Fruit fly (Drosophila melanogaster) whole organism, wandering third instar larva: ENCODE data around the gene CG10650.
A peak's percentile ranks its signal among the peaks of the same experiment; 100 is the strongest.

Experiments used
- Abd-B ChIP-seq: fragments of >200 bp; optimal IDR thresholded peaks from 2 replicates; lab custom pipeline; 2017; ENCODE audit warnings: missing biosample characterization, missing genetic modification characterization
- CG32264 ChIP-seq: fragments of 200-800 bp; sonication (Bioruptor generic); optimal IDR thresholded peaks from 2 replicates; lab custom pipeline; 2016; ENCODE audit warnings: missing biosample characterization, missing genetic modification characterization
- CG9705 ChIP-seq: fragments of 200-800 bp; sonication (Bioruptor generic); optimal IDR thresholded peaks from 2 replicates; lab custom pipeline; 2018; ENCODE audit warnings: missing biosample characterization, mild to moderate bottlenecking, missing genetic modification characterization
- CrebA ChIP-seq: fragments of 200-800 bp; sonication (Bioruptor generic); optimal IDR thresholded peaks from 2 replicates; lab custom pipeline; 2016; ENCODE audit warnings: missing biosample characterization, mild to moderate bottlenecking, missing genetic modification characterization, borderline replicate concordance
- Dfd ChIP-seq: fragments of >200 bp; optimal IDR thresholded peaks from 2 replicates; lab custom pipeline; 2017; ENCODE audit warnings: missing biosample characterization, missing genetic modification characterization
- Dif ChIP-seq: fragments of 200-275, 200-300 bp; sonication (Bioruptor generic); optimal IDR thresholded peaks from 2 replicates; lab custom pipeline; 2018; ENCODE audit warnings: missing biosample characterization, missing genetic modification characterization; ENCODE audit not compliant: partially characterized antibody
- GATAd ChIP-seq: sonication (Bioruptor generic); optimal IDR thresholded peaks from 2 replicates; lab custom pipeline; 2016; ENCODE audit warnings: missing biosample characterization, missing genetic modification characterization
- HLH106 ChIP-seq: fragments of 200-800 bp; optimal IDR thresholded peaks from 3 replicates; lab custom pipeline; 2019; ENCODE audit warnings: missing biosample characterization, mild to moderate bottlenecking, missing genetic modification characterization, moderate library complexity
- Hnf4 ChIP-seq: fragments of 200-800 bp; sonication (Bioruptor generic); optimal IDR thresholded peaks from 2 replicates; lab custom pipeline; 2016; ENCODE audit warnings: missing biosample characterization, mild to moderate bottlenecking, missing genetic modification characterization
- Hr78 ChIP-seq: fragments of >200 bp; optimal IDR thresholded peaks from 2 replicates; lab custom pipeline; 2017; ENCODE audit warnings: missing biosample characterization, missing genetic modification characterization
- Hr83 ChIP-seq: fragments of 200-300 bp; sonication (Bioruptor generic); optimal IDR thresholded peaks from 2 replicates; lab custom pipeline; 2016; ENCODE audit warnings: missing biosample characterization, mild to moderate bottlenecking, missing genetic modification characterization, moderate library complexity; ENCODE audit not compliant: poor library complexity, severe bottlenecking
- Jra ChIP-seq: sonication (Bioruptor generic); optimal IDR thresholded peaks from 2 replicates; lab custom pipeline; 2016; ENCODE audit warnings: missing biosample characterization, missing genetic modification characterization
- Mio ChIP-seq: sonication (Bioruptor generic); optimal IDR thresholded peaks from 2 replicates; lab custom pipeline; 2016; ENCODE audit warnings: missing biosample characterization, missing genetic modification characterization
- Myc ChIP-seq: fragments of >200 bp; optimal IDR thresholded peaks from 2 replicates; lab custom pipeline; 2017
- N ChIP-seq: fragments of >200 bp; optimal IDR thresholded peaks from 2 replicates; lab custom pipeline; 2018; ENCODE audit warnings: missing biosample characterization, missing external identifiers, missing genetic modification characterization
- OdsH ChIP-seq: fragments of 200-800 bp; sonication (Bioruptor generic); optimal IDR thresholded peaks from 2 replicates; lab custom pipeline; 2016; ENCODE audit warnings: missing biosample characterization, mild to moderate bottlenecking, missing genetic modification characterization
- Rel ChIP-seq, 2 experiments: fragments of 200-800 bp; sonication (Bioruptor generic) in 1 of 2; optimal IDR thresholded peaks; 2 replicates in 1 of 2; 3 replicates in 1 of 2; lab custom pipeline; 2016 to 2019; ENCODE audit warnings: mild to moderate bottlenecking in 2 of 2, missing biosample characterization in 2 of 2, missing genetic modification characterization in 2 of 2, moderate library complexity in 1 of 2
- Sp1 ChIP-seq: fragments of 200-800 bp; sonication (Bioruptor generic); optimal IDR thresholded peaks from 3 replicates; lab custom pipeline; 2019; ENCODE audit warnings: missing biosample characterization, mild to moderate bottlenecking, missing genetic modification characterization, moderate library complexity
- Vsx2 ChIP-seq: fragments of 200-300, 225-300 bp; sonication (Bioruptor generic); optimal IDR thresholded peaks from 2 replicates; lab custom pipeline; 2018; ENCODE audit warnings: missing biosample characterization, missing genetic modification characterization; ENCODE audit not compliant: partially characterized antibody
- br ChIP-seq: fragments of 200-800 bp; sonication (Bioruptor generic); optimal IDR thresholded peaks from 2 replicates; lab custom pipeline; 2016; ENCODE audit warnings: missing biosample characterization, missing genetic modification characterization
- brk ChIP-seq: fragments of 200-800 bp; sonication (Bioruptor generic); optimal IDR thresholded peaks from 2 replicates; lab custom pipeline; 2016; ENCODE audit warnings: missing biosample characterization, mild to moderate bottlenecking, missing genetic modification characterization
- dl ChIP-seq, 2 experiments: fragments of 175-275, 200-275 bp in 1 of 2; fragments of 200-275 bp in 1 of 2; sonication (Bioruptor generic); optimal IDR thresholded peaks; lab custom pipeline; 2018; ENCODE audit warnings: mild to moderate bottlenecking in 2 of 2, missing biosample characterization in 2 of 2, missing genetic modification characterization in 2 of 2, moderate library complexity in 2 of 2; ENCODE audit not compliant: partially characterized antibody in 2 of 2, insufficient read depth in 1 of 2
- dmrt93B ChIP-seq: fragments of 200-800 bp; sonication (Bioruptor generic); optimal IDR thresholded peaks from 2 replicates; lab custom pipeline; 2018; ENCODE audit warnings: missing biosample characterization, mild to moderate bottlenecking, missing genetic modification characterization
- dsf ChIP-seq: sonication (Bioruptor generic); optimal IDR thresholded peaks from 2 replicates; lab custom pipeline; 2016; ENCODE audit warnings: missing biosample characterization, missing genetic modification characterization, borderline replicate concordance
- ey ChIP-seq: fragments of 200-800 bp; sonication (Bioruptor generic); optimal IDR thresholded peaks from 2 replicates; lab custom pipeline; 2016; ENCODE audit warnings: missing biosample characterization, missing genetic modification characterization
- foxo ChIP-seq, 2 experiments: fragments of 200-800 bp; sonication (Bioruptor generic); optimal IDR thresholded peaks; 2 replicates in 1 of 2; 3 replicates in 1 of 2; lab custom pipeline; 2016 to 2017; ENCODE audit warnings: missing biosample characterization in 2 of 2, missing genetic modification characterization in 2 of 2
- fru ChIP-seq: fragments of 200-800 bp; sonication (Bioruptor generic); optimal IDR thresholded peaks from 3 replicates; lab custom pipeline; 2016; ENCODE audit warnings: missing biosample characterization, mild to moderate bottlenecking, missing genetic modification characterization
- h ChIP-seq: fragments of 200-800 bp; sonication (Bioruptor generic); optimal IDR thresholded peaks from 3 replicates; lab custom pipeline; 2016; ENCODE audit warnings: missing biosample characterization, mild to moderate bottlenecking, missing genetic modification characterization
- jim ChIP-seq: fragments of 175-275, 200-325 bp; sonication (Bioruptor generic); optimal IDR thresholded peaks from 2 replicates; lab custom pipeline; 2016; ENCODE audit warnings: missing biosample characterization, mild to moderate bottlenecking, missing genetic modification characterization
- lola ChIP-seq: fragments of >200 bp; optimal IDR thresholded peaks from 2 replicates; lab custom pipeline; 2017; ENCODE audit warnings: missing biosample characterization, missing genetic modification characterization
- pan ChIP-seq: fragments of >200 bp; optimal IDR thresholded peaks from 2 replicates; lab custom pipeline; 2017
- psq ChIP-seq: fragments of 200-800 bp; sonication (Bioruptor generic); optimal IDR thresholded peaks from 3 replicates; lab custom pipeline; 2017; ENCODE audit warnings: missing biosample characterization, mild to moderate bottlenecking, missing genetic modification characterization, moderate library complexity
- rgr ChIP-seq: fragments of 200-800 bp; sonication (Bioruptor generic); optimal IDR thresholded peaks from 3 replicates; lab custom pipeline; 2016; ENCODE audit warnings: missing biosample characterization, mild to moderate bottlenecking, missing genetic modification characterization
- sage ChIP-seq: fragments of 200-800 bp; sonication (Bioruptor generic); optimal IDR thresholded peaks from 2 replicates; lab custom pipeline; 2016; ENCODE audit warnings: missing biosample characterization, mild to moderate bottlenecking, missing genetic modification characterization
- sv ChIP-seq: fragments of 200-800 bp; sonication (Bioruptor generic); optimal IDR thresholded peaks from 3 replicates; lab custom pipeline; 2016; ENCODE audit warnings: missing biosample characterization, missing genetic modification characterization
- tai ChIP-seq: sonication (Bioruptor generic); optimal IDR thresholded peaks from 2 replicates; lab custom pipeline; 2016; ENCODE audit warnings: missing biosample characterization, missing genetic modification characterization
- usp ChIP-seq: fragments of >200 bp; optimal IDR thresholded peaks from 2 replicates; lab custom pipeline; 2017; ENCODE audit warnings: missing biosample characterization, missing genetic modification characterization
- woc ChIP-seq: sonication (Bioruptor generic); optimal IDR thresholded peaks from 2 replicates; lab custom pipeline; 2016; ENCODE audit warnings: missing biosample characterization, mild to moderate bottlenecking, missing genetic modification characterization

The CG10650 gene

dm6 chr2L:18990720-18991119 is 5.0 kb downstream of the CG10650 start, which contains the start of gene CG15169:
Gene CG15169 (plus strand): TSS chr2L:18991020.
- TF ChIP-seq sage (GFP tag; lab: Kevin White, UChicago) = no peak
- no peak for TF ChIP-seq br
- TF ChIP-seq Sp1 (GFP tag; lab: Kevin White, UChicago) = no peak
- TF ChIP-seq Dif = no peak
- no peak for TF ChIP-seq fru (GFP tag; lab: Kevin White, UChicago)
- no peak for TF ChIP-seq Abd-B (GFP tag; lab: Kevin White, UChicago)

- TF ChIP-seq dl (GFP tag; optimal IDR thresholded peaks at IDR 0.05; lab: Kevin White, UChicago; ENCODE audit: insufficient read depth in 1 of 2, partially characterized antibody in 2 of 2) (no peak), GATAd (no peak), dsf (GFP tag; lab: Kevin White, UChicago) (no peak), ey (no peak), Hnf4 (no peak), CG9705 (GFP tag; lab: Kevin White, UChicago) (no peak), Hr78 (GFP tag; lab: Kevin White, UChicago) (no peak), Dfd (GFP tag; lab: Kevin White, UChicago) (no peak)
Observed at dm6 chr2L:18990133-18990532, 5.6 kb downstream of the CG10650 start, which contains the start of gene CG15170. Gene CG15170 (minus strand): TSS chr2L:18990233.

dm6 chr2L:18987078-18987895 is 8.4 kb downstream of the CG10650 start, which contains the start of the genes Swip-1 and EMC5:
Gene Swip-1 (minus strand): TSS chr2L:18987280.
Gene EMC5 (plus strand): TSS chr2L:18987707.
- TF ChIP-seq CG9705 (GFP tag; lab: Kevin White, UChicago) = peak; percentile 17
- TF ChIP-seq brk (GFP tag; lab: Kevin White, UChicago) = peak; percentile 50
- TF ChIP-seq CrebA = no peak
- TF ChIP-seq Hnf4 = peak; percentile 37
- TF ChIP-seq woc = peak; percentile 32
- no peak for TF ChIP-seq GATAd
- TF ChIP-seq sv = no peak
- TF ChIP-seq Jra (GFP tag; lab: Kevin White, UChicago) = no peak
- peak; percentile 42 for TF ChIP-seq OdsH (GFP tag; lab: Kevin White, UChicago)
- no peak for TF ChIP-seq dl (GFP tag; optimal IDR thresholded peaks at IDR 0.05; lab: Kevin White, UChicago; ENCODE audit: insufficient read depth in 1 of 2, partially characterized antibody in 2 of 2)
- TF ChIP-seq lola (GFP tag; lab: Kevin White, UChicago) = no peak
- no peak for TF ChIP-seq br
- peak; percentile 77 for TF ChIP-seq HLH106 (tag; lab: Kevin White, UChicago)
- peak; percentile 2 for TF ChIP-seq Hr83 (GFP tag; lab: Kevin White, UChicago)
- TF ChIP-seq Dfd (GFP tag; lab: Kevin White, UChicago) = no peak
- TF ChIP-seq tai (GFP tag; lab: Kevin White, UChicago) = no peak
- TF ChIP-seq Abd-B (GFP tag; lab: Kevin White, UChicago) = no peak
- no peak for TF ChIP-seq sage (GFP tag; lab: Kevin White, UChicago)
- no peak for TF ChIP-seq N (GFP tag; lab: Kevin White, UChicago)
- TF ChIP-seq Rel (GFP tag; optimal IDR thresholded peaks at IDR 0.05; lab: Kevin White, UChicago) = no peak
- TF ChIP-seq Rel (tag; optimal IDR thresholded peaks at IDR 0.05; lab: Kevin White, UChicago) = no peak
- peak; percentile 33 for TF ChIP-seq Dif
- TF ChIP-seq ey = no peak
- peak; percentile 43 for TF ChIP-seq h
- TF ChIP-seq jim (GFP tag; lab: Kevin White, UChicago) = no peak
- no peak for TF ChIP-seq dsf (GFP tag; lab: Kevin White, UChicago)
- TF ChIP-seq usp (GFP tag; lab: Kevin White, UChicago) = no peak
- no peak for TF ChIP-seq Vsx2
- peak in 1 of 2 experiments; percentile 63 for TF ChIP-seq foxo (GFP tag; optimal IDR thresholded peaks at IDR 0.05; lab: Kevin White, UChicago)
- TF ChIP-seq Hr78 (GFP tag; lab: Kevin White, UChicago) = no peak
- TF ChIP-seq pan = no peak
- TF ChIP-seq Sp1 (GFP tag; lab: Kevin White, UChicago) = peak; percentile 67
- peak; percentile 43 for TF ChIP-seq dmrt93B (GFP tag; lab: Kevin White, UChicago)
- TF ChIP-seq Myc (lab: Kevin White, UChicago) = no peak
- peak; percentile 47 for TF ChIP-seq psq (GFP tag; lab: Kevin White, UChicago)
- TF ChIP-seq rgr (GFP tag; lab: Kevin White, UChicago) = peak; percentile 60
- peak; percentile 23 for TF ChIP-seq fru (GFP tag; lab: Kevin White, UChicago)
- TF ChIP-seq Mio (GFP tag; lab: Kevin White, UChicago) = no peak
- no peak for TF ChIP-seq CG32264
